Fruit fly (Drosophila melanogaster): ENCODE results near the gene CAH8.

The CAH8 gene

DNA sequence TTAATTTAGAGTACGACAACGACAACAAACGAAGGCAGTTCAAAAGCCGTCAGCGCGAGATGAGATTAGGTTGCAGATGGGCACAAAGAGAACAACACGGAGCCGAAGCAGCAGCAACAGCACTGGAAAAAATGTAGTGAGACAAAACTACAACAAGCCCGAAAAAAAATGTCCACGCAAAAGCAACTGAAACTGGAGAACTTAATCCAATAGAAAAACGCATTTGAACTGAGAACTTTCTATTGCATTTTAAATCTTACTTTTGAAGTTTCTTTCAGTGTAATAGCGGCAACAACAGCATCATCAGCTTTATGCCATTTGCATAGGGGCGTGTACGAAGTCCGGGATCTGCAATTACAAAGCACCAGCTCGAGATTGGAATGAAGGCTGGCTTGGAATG lies 50.0 kb downstream of the CAH8 start:
- TF ChIP-seq CG2875 (GFP tag; optimal IDR thresholded peaks at IDR 0.05), result no peak
- TF ChIP-seq CrebB (tag; optimal IDR thresholded peaks at IDR 0.05), result no peak
- TF ChIP-seq Rfx (GFP tag; IDR thresholded peaks at IDR 0.05), result 0 out of 2 replicates have a peak, but pooled peaks have one; percentile 15
- TF ChIP-seq CG4404 (GFP tag; IDR thresholded peaks at IDR 0.05), result no peak
- TF ChIP-seq ken (GFP tag; IDR thresholded peaks at IDR 0.05), result no peak
- peak; percentile 9 for TF ChIP-seq crc (GFP tag; optimal IDR thresholded peaks at IDR 0.05)
- no peak for TF ChIP-seq CHES-1-like (GFP tag; optimal IDR thresholded peaks at IDR 0.05)
- no peak for TF ChIP-seq Asciz (GFP tag; optimal IDR thresholded peaks at IDR 0.05)
- TF ChIP-seq Ptx1 (GFP tag; IDR thresholded peaks at IDR 0.05), result 0 out of 2 replicates have a peak, but pooled peaks have one; percentile 14
- TF ChIP-seq ro (GFP tag; IDR thresholded peaks at IDR 0.05), result no peak
- TF ChIP-seq stc (GFP tag; IDR thresholded peaks at IDR 0.05), result no peak
- no peak for TF ChIP-seq dmrt11E (tag; optimal IDR thresholded peaks at IDR 0.05)
- no peak for TF ChIP-seq Oli (tag; optimal IDR thresholded peaks at IDR 0.05)
- TF ChIP-seq Antp (GFP tag; optimal IDR thresholded peaks at IDR 0.05), result peak; percentile 20
- no peak for TF ChIP-seq bigmax (GFP tag; optimal IDR thresholded peaks at IDR 0.05)
- peak in 1 of 2 experiments; percentile 21 for TF ChIP-seq bsh (GFP tag; optimal IDR thresholded peaks at IDR 0.05)
- no peak for TF ChIP-seq kah (GFP tag; optimal IDR thresholded peaks at IDR 0.05)
- peak; percentile 24 for TF ChIP-seq Hmr (GFP tag; optimal IDR thresholded peaks at IDR 0.05)
- peak; percentile 41 for TF ChIP-seq gem (tag; optimal IDR thresholded peaks at IDR 0.05)
- TF ChIP-seq CG6765 (GFP tag; optimal IDR thresholded peaks at IDR 0.05), result no peak
- no peak for TF ChIP-seq CG17829 (tag; optimal IDR thresholded peaks at IDR 0.05)
- no peak for TF ChIP-seq twi (tag; optimal IDR thresholded peaks at IDR 0.05)
- TF ChIP-seq hth (optimal IDR thresholded peaks at IDR 0.05), result no peak
- TF ChIP-seq Lim3 (GFP tag; IDR thresholded peaks at IDR 0.05), result no peak
- TF ChIP-seq Xrp1 (GFP tag; IDR thresholded peaks at IDR 0.05), result peak; percentile 59
- no peak for TF ChIP-seq Atf-2 (GFP tag; optimal IDR thresholded peaks at IDR 0.05)
- TF ChIP-seq nmo (GFP tag; optimal IDR thresholded peaks at IDR 0.05), result peak; percentile 11
- TF ChIP-seq bbx (GFP tag; IDR thresholded peaks at IDR 0.05; ENCODE audit: partially characterized antibody), result no peak
- TF ChIP-seq sd (tag; optimal IDR thresholded peaks at IDR 0.05), result no peak
- no peak for TF ChIP-seq NFAT (GFP tag; IDR thresholded peaks at IDR 0.05)
- no peak for TF ChIP-seq CG8478 (optimal IDR thresholded peaks at IDR 0.05)
- no peak for TF ChIP-seq prd (optimal IDR thresholded peaks at IDR 0.05)
- TF ChIP-seq prd (GFP tag; IDR thresholded peaks at IDR 0.05), result peak; percentile 30; the same call in 1 of the 3 replicates
- peak; percentile 6 for TF ChIP-seq mam (GFP tag; optimal IDR thresholded peaks at IDR 0.05)
- peak; percentile 1 for TF ChIP-seq maf-S (GFP tag; optimal IDR thresholded peaks at IDR 0.05)
- TF ChIP-seq lab (GFP tag; optimal IDR thresholded peaks at IDR 0.05), result peak; percentile 39
- no peak for TF ChIP-seq pzg (GFP tag; optimal IDR thresholded peaks at IDR 0.05)
- 0 out of 3 replicates have a peak, but pooled peaks have one; percentile 48 for TF ChIP-seq dysf (GFP tag; IDR thresholded peaks at IDR 0.05)
- no peak for TF ChIP-seq HLH54F (GFP tag; optimal IDR thresholded peaks at IDR 0.05)
- no peak for TF ChIP-seq CG8290 (GFP tag; optimal IDR thresholded peaks at IDR 0.05)
- no peak for TF ChIP-seq CG8290 (tag; optimal IDR thresholded peaks at IDR 0.05)
- no peak for TF ChIP-seq CG13424 (tag; optimal IDR thresholded peaks at IDR 0.05)
- TF ChIP-seq CG6272 (GFP tag; IDR thresholded peaks at IDR 0.05), result no peak
- no peak for TF ChIP-seq CG5953 (GFP tag; IDR thresholded peaks at IDR 0.05)
- no peak for TF ChIP-seq salm (tag; optimal IDR thresholded peaks at IDR 0.05)
- no peak for TF ChIP-seq CG8924 (tag; optimal IDR thresholded peaks at IDR 0.05)
- TF ChIP-seq zen2 (GFP tag; IDR thresholded peaks at IDR 0.05; ENCODE audit: partially characterized antibody), result no peak
- peak; percentile 25; the same call in 1 of the 2 replicates for TF ChIP-seq CG32772 (GFP tag; IDR thresholded peaks at IDR 0.05)
- no peak for TF ChIP-seq CG12071 (GFP tag; optimal IDR thresholded peaks at IDR 0.05)
- peak; percentile 19; the same call in 1 of the 2 replicates for TF ChIP-seq slbo (GFP tag; IDR thresholded peaks at IDR 0.05)
- TF ChIP-seq Hey (tag; optimal IDR thresholded peaks at IDR 0.05), result no peak
- 0 out of 2 replicates have a peak, but pooled peaks have one; percentile 35 for TF ChIP-seq vvl (GFP tag; IDR thresholded peaks at IDR 0.05)

Data from whole organism, embryonic.